Worm (Caenorhabditis elegans) whole organism, midembryonic: ENCODE data around the gene tbc-9.
"Not testable (repeated sequence)": the region's sequence is repeated elsewhere in the genome, so short reads cannot be mapped to it uniquely, and the experiment has no call there.

ENCODE experiments used
- T22C8.4 ChIP-seq: fragments of 200-800 bp; sonication (Bioruptor generic); IDR thresholded peaks from 2 replicates; pipeline ENCODE4 v1.3.6; 2022; ENCODE audit warnings: missing genetic modification characterization, missing compliant biosample characterization
- cog-1 ChIP-seq: sonication (generic microtip); optimal IDR thresholded peaks from 2 replicates; lab custom pipeline; 2016; ENCODE audit warnings: missing genetic modification characterization, missing compliant biosample characterization
- flt-1 ChIP-seq: fragments of 200-800 bp; sonication (Bioruptor generic); IDR thresholded peaks from 2 replicates; pipeline ENCODE4 v1.3.6; 2022; ENCODE audit warnings: missing genetic modification characterization, missing compliant biosample characterization
- klf-2 ChIP-seq: fragments of 200-800 bp; sonication (Bioruptor generic); conservative IDR thresholded peaks from 2 replicates; pipeline ENCODE4 v1.3.6; 2022; ENCODE audit warnings: missing genetic modification reagents, missing genetic modification characterization, missing compliant biosample characterization
- med-1 ChIP-seq: sonication (generic microtip); optimal IDR thresholded peaks from 2 replicates; lab custom pipeline; 2017; ENCODE audit warnings: missing genetic modification characterization, mild to moderate bottlenecking, missing compliant biosample characterization, antibody characterized with exemption, missing genetic modification reagents; ENCODE audit not compliant: insufficient read depth
- ref-1 ChIP-seq: fragments of 200-800 bp; sonication (Bioruptor generic); conservative IDR thresholded peaks from 2 replicates; pipeline ENCODE4 v1.3.6; 2022; ENCODE audit warnings: missing genetic modification reagents, missing genetic modification characterization, missing compliant biosample characterization
- tab-1 ChIP-seq: fragments of 200-800 bp; sonication (Bioruptor generic); IDR thresholded peaks from 2 replicates; pipeline ENCODE4 v1.3.6; 2022; ENCODE audit warnings: missing genetic modification characterization, missing compliant biosample characterization
- ztf-23 ChIP-seq: fragments of 200-800 bp; sonication (Bioruptor generic); IDR thresholded peaks from 2 replicates; pipeline ENCODE4 v1.3.6; 2022; ENCODE audit warnings: missing genetic modification reagents, missing genetic modification characterization, missing compliant biosample characterization
- ztf-29 ChIP-seq: fragments of 200-800 bp; sonication (Bioruptor generic); IDR thresholded peaks from 2 replicates; pipeline ENCODE4 v1.3.6; 2022; ENCODE audit warnings: missing genetic modification reagents, missing genetic modification characterization, missing compliant biosample characterization

Gene tbc-9

ce11 chrIV:13482469-13482868, 20.2 kb downstream of the tbc-9 start, which contains the start of gene Y38H8A.1:
TSS of gene Y38H8A.1 (plus strand) at chrIV:13482769.
- TF ChIP-seq T22C8.4 (GFP tag; lab: Robert Waterston, UW) = no peak
- TF ChIP-seq flt-1 (GFP tag; lab: Robert Waterston, UW) = no peak

ce11 chrIV:13474132-13474531, 28.5 kb downstream of the tbc-9 start, which contains the start of gene Y38H8A.2:
TSS of gene Y38H8A.2 (plus strand) at chrIV:13474432.
- no peak for TF ChIP-seq ztf-29 (GFP tag; lab: Robert Waterston, UW)
- TF ChIP-seq cog-1 = no peak
- no peak for TF ChIP-seq ref-1 (GFP tag; lab: Robert Waterston, UW)
- no peak for TF ChIP-seq tab-1
- TF ChIP-seq klf-2 (GFP tag; lab: Robert Waterston, UW) = no peak

DNA sequence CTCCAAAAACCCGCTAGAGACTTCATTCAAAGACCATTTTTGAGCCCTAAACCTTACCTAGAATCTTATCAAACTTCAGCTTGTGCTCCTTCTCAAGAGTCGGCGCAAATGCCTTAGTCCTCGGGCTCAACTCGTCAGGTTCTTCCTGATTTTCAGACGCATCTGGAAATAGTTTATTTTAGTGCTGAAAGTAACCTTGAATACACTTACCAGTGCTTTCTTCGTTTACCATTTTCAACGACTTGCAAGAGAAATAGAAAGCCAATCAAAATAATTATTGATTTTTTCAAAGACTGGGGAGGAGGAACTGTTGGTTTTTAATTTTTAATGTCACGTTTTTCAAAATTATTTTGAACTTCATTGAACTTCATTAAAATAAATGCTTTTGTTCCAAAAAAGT, 30.6 kb downstream of the tbc-9 start, which contains the start of the genes ttbk-8.1 and Y38H8A.4:
TSS of gene ttbk-8.1 (plus strand) at position 301 of the 400 bp plus-strand sequence.
TSS of gene Y38H8A.4 (minus strand) at position 366 of the 400 bp plus-strand sequence.
- no peak for TF ChIP-seq T22C8.4 (GFP tag; lab: Robert Waterston, UW)
- TF ChIP-seq flt-1 (GFP tag; lab: Robert Waterston, UW) = no peak
- TF ChIP-seq tab-1 = no peak
- no peak for TF ChIP-seq ztf-23 (GFP tag; lab: Robert Waterston, UW)
- TF ChIP-seq ztf-29 (GFP tag; lab: Robert Waterston, UW) = no peak
- TF ChIP-seq klf-2 (GFP tag; lab: Robert Waterston, UW) = no peak
- TF ChIP-seq ref-1 (GFP tag; lab: Robert Waterston, UW) = no peak
- no peak for TF ChIP-seq med-1 (GFP tag; lab: Kevin White, UChicago)
- TF ChIP-seq cog-1 = no peak

- TF ChIP-seq flt-1 (GFP tag; lab: Robert Waterston, UW) = no peak
- no peak for TF ChIP-seq ztf-29 (GFP tag; lab: Robert Waterston, UW)
Observed at ce11 chrIV:13465797-13466196, 36.9 kb downstream of the tbc-9 start, which contains the start of gene fezf-1. TSS of gene fezf-1 (plus strand) at chrIV:13466097.

DNA sequence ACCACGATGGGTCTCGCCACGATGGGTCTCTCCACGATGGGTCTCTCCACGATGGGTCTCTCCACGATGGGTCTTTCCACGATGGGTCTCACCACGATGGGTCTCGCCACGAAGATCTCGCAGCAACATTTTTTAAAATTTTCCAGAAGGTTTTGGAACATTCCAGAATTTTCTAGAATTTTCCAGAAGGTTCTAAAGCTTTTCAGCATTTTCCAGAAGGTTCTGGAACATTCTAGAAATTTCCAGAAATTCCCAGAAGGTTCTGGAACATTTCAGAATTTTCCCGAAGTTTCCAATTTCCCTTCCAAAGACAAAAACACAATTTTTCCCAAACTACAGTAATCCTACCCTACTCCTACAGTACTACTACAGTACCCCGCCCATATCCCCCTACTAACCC, 38.0 kb downstream of the tbc-9 start:
- 0 out of 2 replicates have a peak, but pooled peaks have one; percentile 5 for TF ChIP-seq flt-1 (GFP tag; lab: Robert Waterston, UW)

ce11 chrIV:13463889-13464288, 38.8 kb downstream of the tbc-9 start:
- peak; percentile 89 for TF ChIP-seq flt-1 (GFP tag; lab: Robert Waterston, UW)
- peak; percentile 50; the same call in 1 of the 2 replicates for TF ChIP-seq ref-1 (GFP tag; lab: Robert Waterston, UW)

- TF ChIP-seq klf-2 (GFP tag; lab: Robert Waterston, UW) (no peak), ztf-23 (GFP tag; lab: Robert Waterston, UW) (no peak), ref-1 (GFP tag; lab: Robert Waterston, UW) (no peak), med-1 (GFP tag; lab: Kevin White, UChicago) (no peak), ztf-29 (GFP tag; lab: Robert Waterston, UW) (no peak)
Observed at ce11 chrIV:13460876-13461275, 41.8 kb downstream of the tbc-9 start, which contains the start of gene Y38H8A.12. TSS of gene Y38H8A.12 (minus strand) at chrIV:13460976.

- TF ChIP-seq flt-1 (GFP tag; lab: Robert Waterston, UW) = no peak
- TF ChIP-seq ztf-29 (GFP tag; lab: Robert Waterston, UW) = no peak
- TF ChIP-seq ref-1 (GFP tag; lab: Robert Waterston, UW) = no peak
- TF ChIP-seq tab-1 = no peak
- TF ChIP-seq cog-1 = no peak
- TF ChIP-seq med-1 (GFP tag; lab: Kevin White, UChicago) = no peak
- no peak for TF ChIP-seq T22C8.4 (GFP tag; lab: Robert Waterston, UW)
- no peak for TF ChIP-seq ztf-23 (GFP tag; lab: Robert Waterston, UW)
- no peak for TF ChIP-seq klf-2 (GFP tag; lab: Robert Waterston, UW)
Observed at ce11 chrIV:13458237-13458636, 44.4 kb downstream of the tbc-9 start.

DNA sequence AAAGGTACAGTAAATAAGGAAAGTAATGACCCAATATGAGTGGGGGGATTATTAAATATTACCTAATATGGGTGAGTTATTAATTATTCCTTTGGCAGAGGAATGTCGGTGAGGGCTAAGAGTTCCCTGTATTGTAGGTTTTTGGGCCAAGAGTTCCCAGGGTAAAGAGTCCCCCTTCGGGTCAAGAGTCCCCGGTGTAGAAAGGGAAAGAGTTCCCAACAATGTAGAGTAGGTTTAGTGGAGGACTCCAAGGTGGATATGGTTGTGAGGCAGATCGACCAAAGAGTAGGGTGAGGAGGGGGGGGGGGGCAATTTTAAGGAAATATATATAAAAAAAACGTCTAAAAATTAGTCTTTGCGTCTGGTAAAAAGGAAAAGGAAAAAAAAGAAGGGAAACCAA, 45.8 kb downstream of the tbc-9 start:
- no peak for TF ChIP-seq ztf-23 (GFP tag; lab: Robert Waterston, UW)
- no peak for TF ChIP-seq tab-1

DNA sequence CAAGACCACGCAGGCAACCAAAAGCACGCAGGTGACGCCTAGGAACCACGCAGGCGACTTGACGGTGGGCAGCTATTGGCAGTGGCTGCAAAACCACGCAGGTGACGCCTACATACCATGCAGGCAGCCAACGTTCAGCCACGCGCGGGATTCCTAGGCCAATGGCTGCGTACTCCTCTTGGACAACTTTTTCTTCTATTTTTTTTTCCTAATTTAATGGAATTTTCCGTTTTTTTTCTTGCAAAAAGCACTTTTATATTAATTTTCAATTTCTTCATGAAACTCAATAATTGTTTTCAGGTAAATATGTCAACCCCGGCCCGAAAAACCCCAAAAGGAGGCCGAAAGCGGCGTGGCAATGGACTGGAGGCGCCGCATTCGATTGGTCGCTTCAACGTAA, 47.5 kb downstream of the tbc-9 start, which contains the start of gene Y38H8A.7:
TSS of gene Y38H8A.7 (plus strand) at position 301 of the 400 bp plus-strand sequence.
- TF ChIP-seq klf-2 (GFP tag; lab: Robert Waterston, UW); ztf-23 (GFP tag; lab: Robert Waterston, UW); med-1 (GFP tag; lab: Kevin White, UChicago): not testable (repeated sequence)

DNA sequence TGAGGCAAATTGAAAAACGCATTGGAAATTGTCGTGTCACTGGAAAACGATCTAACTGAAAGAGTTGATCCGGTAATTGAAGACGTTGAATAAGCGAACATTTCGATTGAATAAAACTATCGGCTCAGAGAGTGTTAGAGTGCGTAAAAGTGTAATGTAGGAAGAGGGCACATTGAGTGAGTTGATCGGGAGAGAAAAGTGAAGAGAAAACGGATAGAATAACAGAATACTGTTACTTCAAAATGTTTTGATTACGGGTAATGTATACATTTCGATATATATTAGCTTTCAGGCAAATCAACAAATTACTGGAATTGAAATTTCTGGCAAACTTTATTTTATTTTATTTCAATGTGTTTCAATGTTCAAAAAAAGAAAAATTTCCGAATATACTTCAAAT, 48.0 kb downstream of the tbc-9 start, which contains the start of gene uso-1:
TSS of gene uso-1 (minus strand) at position 101 of the 400 bp plus-strand sequence.
- TF ChIP-seq ztf-23 (GFP tag; lab: Robert Waterston, UW) (no peak), med-1 (GFP tag; lab: Kevin White, UChicago) (no peak), flt-1 (GFP tag; lab: Robert Waterston, UW) (no peak), klf-2 (GFP tag; lab: Robert Waterston, UW) (no peak), cog-1 (no peak), ztf-29 (GFP tag; lab: Robert Waterston, UW) (no peak), tab-1 (no peak), T22C8.4 (GFP tag; lab: Robert Waterston, UW) (no peak), ref-1 (GFP tag; lab: Robert Waterston, UW) (no peak)
